Worm (Caenorhabditis elegans) whole organism, dauer: Measurements from ENCODE around the gene gldi-3.

Experiments used
- unc-62 ChIP-seq: sonication (generic microtip); optimal IDR thresholded peaks from 2 replicates; lab custom pipeline; 2017; ENCODE audit warnings: missing biosample characterization, missing genetic modification reagents, missing genetic modification characterization

gldi-3 gene

DNA sequence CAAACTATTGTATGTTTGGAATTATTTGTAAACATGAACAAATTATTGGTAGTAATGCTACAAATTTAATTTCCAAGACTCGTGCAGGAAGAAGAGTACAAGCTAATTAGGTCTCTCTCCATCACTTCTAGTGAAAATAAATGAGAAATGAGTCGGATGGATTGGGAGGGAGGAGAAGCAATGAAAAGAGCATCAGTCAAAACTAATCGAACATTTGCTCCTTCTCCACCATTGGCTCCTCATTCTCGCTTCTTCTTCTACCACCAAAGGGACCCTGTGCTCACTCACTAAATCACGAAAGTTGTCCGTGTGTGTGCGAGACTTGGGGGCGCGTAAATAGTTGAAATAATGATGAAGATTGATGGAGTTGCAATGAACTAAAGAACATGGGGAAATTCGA lies 26.9 kb upstream of the gldi-3 start:
- TF ChIP-seq unc-62 (GFP tag; lab: Kevin White, UChicago): no peak

ce11 chrII:9305575-9305974 lies 25.7 kb upstream of the gldi-3 start:
- no peak for TF ChIP-seq unc-62 (GFP tag; lab: Kevin White, UChicago)

- TF ChIP-seq unc-62 (GFP tag; lab: Kevin White, UChicago): no peak
These were observed 25.0 kb upstream of the gldi-3 start for ce11 chrII:9304849-9305248.

DNA sequence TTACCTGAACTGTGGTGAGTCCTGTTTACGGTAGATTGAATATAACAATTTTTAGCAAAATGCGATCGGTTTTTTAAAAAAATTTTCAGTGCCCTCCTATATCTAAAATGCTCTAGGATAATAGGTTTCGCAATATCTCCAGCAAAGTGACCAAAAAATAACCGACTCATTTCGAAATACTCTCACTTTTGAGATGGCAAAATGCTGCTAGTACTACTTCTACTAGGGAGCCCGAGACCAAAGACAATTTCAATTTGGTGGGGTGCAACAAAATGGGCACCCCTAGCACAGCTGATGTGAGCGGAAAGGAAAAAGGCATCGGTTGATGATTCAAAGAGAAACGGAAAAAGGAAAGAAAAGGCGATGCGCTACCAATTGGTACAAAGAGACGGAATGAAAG lies 23.6 kb upstream of the gldi-3 start:
- no peak for TF ChIP-seq unc-62 (GFP tag; lab: Kevin White, UChicago)

DNA sequence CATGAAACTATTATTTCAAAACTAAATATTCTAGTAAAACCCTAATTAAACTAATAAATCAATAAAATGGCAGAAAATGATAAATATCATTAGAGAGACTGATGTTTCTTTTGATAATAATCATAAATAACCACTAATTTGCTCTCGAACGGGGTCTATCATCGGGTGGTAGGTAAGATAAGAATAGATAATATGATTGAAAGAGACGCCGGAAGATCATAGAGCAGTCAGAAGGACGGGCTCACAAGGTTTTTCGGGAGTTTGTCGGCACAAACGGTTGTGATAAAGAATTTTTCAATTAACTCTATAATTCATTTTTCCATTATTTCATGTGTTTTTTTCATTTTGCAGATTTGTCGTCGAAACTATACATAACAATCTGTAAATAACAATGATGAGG lies 21.2 kb upstream of the gldi-3 start:
- TF ChIP-seq unc-62 (GFP tag; lab: Kevin White, UChicago): no peak

DNA sequence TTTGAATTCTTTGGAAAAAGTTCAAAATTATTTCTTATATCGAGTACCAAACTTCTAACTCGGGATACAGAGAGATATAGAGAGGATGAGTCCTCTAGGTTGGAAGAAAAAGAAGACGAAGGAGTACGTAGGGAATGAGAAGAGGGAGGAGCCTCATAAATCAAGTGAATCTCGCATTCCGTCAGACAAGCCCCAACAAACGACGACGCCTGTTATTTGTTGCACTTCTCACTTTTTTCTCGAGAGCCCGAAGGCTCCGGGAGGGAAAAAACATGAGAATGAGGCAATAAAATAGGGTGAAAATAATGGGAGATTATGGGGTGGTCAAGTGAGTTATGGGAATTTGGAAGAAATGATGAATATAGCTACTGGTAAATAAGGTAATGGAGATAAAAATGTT lies 19.8 kb upstream of the gldi-3 start:
- no peak for TF ChIP-seq unc-62 (GFP tag; lab: Kevin White, UChicago)

ce11 chrII:9295678-9296077 lies 15.8 kb upstream of the gldi-3 start, which contains the start of gene C01G6.9:
Gene C01G6.9 (minus strand): TSS chrII:9295818.
- TF ChIP-seq unc-62 (GFP tag; lab: Kevin White, UChicago): no peak

DNA sequence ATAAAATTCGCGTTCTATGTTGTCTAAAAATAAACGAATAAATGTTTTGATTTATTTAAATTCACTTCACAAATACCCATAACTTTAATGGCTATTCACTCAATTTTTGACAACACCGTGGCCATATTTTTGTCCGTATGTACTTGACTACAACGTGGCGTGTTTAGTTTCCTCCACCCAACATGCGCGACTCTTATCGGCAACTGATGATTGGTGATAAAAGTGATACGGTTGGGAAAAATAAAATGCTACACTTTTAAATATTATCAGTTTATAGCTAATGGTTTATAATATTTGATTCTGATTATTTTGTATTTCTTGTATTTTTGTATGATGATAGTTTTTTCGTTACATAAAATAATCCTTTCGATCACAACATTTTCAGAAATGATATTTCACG lies 11.7 kb upstream of the gldi-3 start, which contains the start of gene acs-7:
Gene acs-7, plus strand, starts transcription at position 386 of the 400 bp plus-strand sequence.
- TF ChIP-seq unc-62 (GFP tag; lab: Kevin White, UChicago): no peak

DNA sequence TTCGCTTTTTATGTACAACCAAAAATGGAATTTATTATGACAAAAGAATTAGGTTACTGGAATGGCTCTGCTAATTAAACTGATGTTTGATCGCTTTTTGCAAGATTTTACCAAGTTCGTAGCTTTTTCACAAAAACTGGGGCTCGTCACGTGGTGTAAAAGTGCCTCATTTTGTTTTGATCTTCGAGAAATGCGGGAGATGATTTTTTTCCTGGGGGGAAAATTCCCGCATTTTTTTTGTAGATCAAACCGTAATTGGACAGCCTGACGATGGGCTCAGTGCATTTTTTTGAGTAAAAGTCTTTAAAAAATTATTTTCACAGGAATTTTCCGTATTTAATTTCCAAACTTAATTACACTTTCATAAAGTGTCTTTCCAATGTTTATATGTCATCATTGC lies 9.2 kb upstream of the gldi-3 start:
- TF ChIP-seq unc-62 (GFP tag; lab: Kevin White, UChicago): no peak

DNA sequence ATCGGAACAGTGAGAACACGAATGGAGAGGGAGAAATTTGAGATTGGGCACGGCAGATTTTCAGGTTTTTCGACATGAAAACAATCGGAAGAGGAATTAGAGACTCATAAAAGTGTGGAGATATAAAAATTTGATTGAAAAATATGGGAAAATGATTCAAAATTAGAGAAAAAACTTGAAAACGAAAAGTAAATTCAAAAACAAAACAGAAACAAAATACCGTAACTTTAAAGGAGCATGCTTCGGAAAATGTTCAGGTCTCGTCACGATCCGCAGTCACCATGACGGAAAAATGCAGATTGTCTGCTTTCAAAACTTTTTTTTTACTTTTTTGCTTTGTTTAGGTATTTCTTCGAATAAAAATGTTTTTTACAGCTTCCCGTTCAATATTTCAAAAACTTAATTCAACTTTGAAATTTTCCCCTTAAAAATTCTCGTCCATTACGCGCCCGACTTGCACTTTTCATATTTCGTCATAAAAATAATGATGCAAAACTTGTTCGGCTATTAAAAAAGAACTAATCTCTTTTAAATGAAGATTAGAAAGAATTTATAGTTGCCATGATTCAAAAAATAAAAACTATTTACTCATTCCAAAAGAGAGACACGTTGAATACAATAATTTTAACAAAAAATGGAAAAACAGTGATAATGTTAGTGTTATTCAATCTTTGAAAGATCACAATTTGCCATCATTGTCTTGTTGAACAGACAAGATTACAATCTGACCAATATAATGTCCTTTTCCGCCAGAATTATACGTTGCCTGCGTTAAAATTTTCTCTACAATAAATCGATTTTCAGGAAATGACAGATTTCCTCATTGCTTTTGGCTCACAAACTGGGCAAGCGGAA lies 5.5 kb upstream of the gldi-3 start, which contains the start of gene mtrr-1:
Gene mtrr-1, plus strand, starts transcription at position 805 of the 855 bp plus-strand sequence.
- no peak for TF ChIP-seq unc-62 (GFP tag; lab: Kevin White, UChicago)

DNA sequence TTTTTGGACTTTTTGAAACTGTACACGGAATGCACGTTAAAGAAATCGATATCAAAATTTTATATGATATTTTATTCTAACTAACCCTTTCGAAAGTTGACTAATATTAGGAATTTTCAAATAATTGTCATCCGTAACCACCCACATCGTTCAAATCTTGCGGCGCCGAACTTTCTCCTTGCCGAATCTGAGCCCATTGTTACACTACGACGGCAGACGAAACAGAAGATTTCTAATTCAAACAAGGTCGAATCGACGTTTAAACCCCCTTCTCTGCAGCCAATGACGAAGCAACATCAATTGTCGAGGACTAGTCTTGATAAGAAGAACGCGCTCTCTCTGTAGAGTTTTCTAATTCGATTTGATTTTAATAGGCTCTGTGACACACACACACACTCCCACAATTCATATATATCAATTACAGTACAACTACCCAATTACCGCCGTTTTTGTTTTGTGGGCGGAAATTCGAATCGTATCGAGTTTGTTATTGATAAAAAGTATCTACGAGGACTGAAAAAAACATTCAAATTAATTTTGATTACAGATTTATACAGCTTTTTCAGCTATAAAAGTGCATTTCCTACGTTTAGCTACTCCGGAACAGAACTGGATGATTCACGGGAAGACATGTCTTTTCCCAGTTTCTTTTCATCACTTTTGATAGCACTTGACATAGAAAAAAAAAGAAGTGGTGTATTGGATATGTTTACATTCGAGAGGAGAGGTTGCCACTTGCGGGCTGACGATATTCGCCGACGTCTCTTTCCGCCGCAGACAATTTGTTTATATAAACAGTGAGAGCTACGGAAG lies 4.7 kb upstream of the gldi-3 start:
- no peak for TF ChIP-seq unc-62 (GFP tag; lab: Kevin White, UChicago)

DNA sequence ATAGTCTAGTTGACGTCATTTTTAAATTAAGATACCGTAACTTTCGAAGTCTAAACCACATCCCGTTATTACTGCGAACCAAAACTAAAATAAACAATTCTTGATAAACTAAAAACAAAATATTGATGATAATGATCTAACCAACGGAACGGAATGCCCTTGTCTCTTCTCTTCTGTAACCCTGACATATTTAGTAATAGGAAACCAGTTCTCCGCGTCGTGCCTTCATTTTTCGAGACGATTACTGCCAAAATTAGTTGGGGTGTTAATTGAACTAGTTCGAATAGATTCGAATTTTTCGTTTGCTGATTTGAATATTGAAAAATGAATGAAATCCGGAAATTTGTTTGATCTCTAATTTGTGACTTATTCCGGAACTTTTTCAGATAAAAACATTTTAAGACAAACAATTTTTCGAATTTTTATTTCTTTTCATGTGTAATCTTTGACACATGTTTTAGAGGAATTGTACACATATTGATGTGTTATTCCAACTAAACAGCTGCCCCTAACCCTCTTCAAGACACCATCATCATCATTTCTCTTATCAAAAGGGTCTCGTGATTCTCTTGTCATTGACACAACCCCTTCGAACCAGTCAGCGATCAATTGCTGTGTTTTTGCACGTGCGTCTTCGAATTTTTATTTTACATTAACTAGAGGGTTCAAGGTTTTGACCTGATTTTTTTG lies 3.9 kb upstream of the gldi-3 start:
- TF ChIP-seq unc-62 (GFP tag; lab: Kevin White, UChicago): no peak

- TF ChIP-seq unc-62 (GFP tag; lab: Kevin White, UChicago): no peak
These were observed 2.9 kb upstream of the gldi-3 start for ce11 chrII:9282787-9283186.

DNA sequence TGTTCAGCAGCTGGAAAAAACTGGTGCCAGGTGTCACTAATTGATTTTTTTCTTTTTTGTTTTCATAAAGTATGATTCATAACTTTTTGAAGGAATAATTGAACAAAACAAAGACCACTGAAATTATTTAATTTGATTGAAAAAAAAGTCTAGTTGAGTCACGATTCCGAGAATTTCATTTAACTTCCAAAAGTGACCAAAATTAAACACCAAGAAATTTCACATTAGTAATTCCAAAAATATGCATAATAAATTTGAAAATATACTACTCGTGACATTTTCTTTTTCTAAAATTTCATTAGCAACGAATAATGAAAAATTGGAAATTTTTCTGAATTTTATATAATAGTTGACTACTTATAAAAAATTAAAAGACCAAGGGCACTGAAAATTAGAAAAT lies 2.2 kb upstream of the gldi-3 start:
- no peak for TF ChIP-seq unc-62 (GFP tag; lab: Kevin White, UChicago)

DNA sequence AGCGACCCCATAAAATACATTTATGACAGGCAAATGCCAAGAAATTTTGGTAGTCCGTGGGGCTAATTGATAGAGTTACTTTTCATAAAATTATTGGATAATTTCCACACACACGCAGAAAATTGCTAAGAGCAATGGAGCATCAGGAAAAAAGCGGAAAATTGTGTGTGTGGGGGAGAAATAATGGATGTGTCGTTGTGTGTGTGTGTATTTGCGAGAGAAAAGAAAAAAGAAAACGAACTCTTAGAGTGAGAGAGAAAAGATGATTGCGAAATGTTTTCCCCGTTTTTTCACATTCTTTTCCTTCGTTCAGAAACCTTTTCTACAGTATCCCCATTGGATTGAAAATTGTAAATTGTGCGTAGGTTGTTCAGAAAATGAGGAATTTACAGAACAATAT lies 1.7 kb upstream of the gldi-3 start:
- no peak for TF ChIP-seq unc-62 (GFP tag; lab: Kevin White, UChicago)

DNA sequence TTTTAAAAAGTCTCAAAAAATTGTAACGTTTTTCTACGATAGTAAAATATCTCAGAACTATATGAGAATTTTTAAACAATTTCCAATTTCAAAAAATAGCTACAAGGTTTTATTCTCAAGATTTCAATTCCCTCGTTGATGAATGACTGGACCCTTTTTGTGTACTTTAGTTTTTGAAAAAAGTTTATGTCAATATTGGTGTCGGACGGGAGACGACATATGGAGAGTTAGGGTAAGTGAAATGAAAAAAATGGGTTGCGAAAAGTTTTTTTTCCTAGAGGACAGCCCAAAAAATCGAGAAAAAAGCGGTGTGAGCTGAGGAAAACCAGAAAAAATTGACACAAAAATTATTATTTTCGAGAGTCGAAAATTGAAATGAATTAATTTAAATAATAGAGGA lies 948 bp upstream of the gldi-3 start:
- TF ChIP-seq unc-62 (GFP tag; lab: Kevin White, UChicago): no peak
